Worm (Caenorhabditis elegans): ENCODE results near the gene F20D12.7.

- TF ChIP-seq unc-3 (GFP tag; conservative IDR thresholded peaks at IDR 0.05) (no peak), unc-3 (tag; optimal IDR thresholded peaks at IDR 0.05) (no peak), ceh-6 (GFP tag; optimal IDR thresholded peaks at IDR 0.05) (no peak), rnt-1 (tag; optimal IDR thresholded peaks at IDR 0.05) (no peak), tbx-2 (tag; optimal IDR thresholded peaks at IDR 0.05) (no peak), dve-1 (tag; optimal IDR thresholded peaks at IDR 0.05) (no peak), ama-1 (optimal IDR thresholded peaks at IDR 0.05) (no peak), elt-2 (tag; optimal IDR thresholded peaks at IDR 0.05) (no peak)
Measured at ce11 chrIV:7920126-7920525, 18.6 kb downstream of the F20D12.7 start, which contains the start of gene C49H3.16.

All from whole organism, late embryonic.